Worm (Caenorhabditis elegans): ENCODE measurements around the gene nlp-3.
A peak's percentile ranks its signal among the peaks of the same experiment; 100 is the strongest.

nlp-3 gene

DNA sequence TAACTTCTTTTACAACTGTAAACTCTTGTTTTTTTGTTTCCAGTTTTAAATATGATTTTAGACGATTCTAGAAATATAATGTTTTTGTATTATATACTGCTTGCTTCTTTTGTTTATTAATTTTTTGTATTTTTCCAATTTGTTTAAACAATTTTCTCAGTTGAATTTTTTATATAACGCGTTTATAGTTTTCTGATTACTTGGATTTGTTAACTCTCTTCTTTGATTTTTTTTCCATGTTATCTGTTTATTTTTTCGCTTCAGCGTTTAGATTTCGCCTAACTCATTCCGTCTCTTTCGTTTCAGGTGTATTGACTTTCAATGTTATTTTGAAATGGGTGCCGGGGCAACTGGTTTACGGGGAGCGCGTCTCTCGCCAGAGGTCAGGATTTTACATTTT lies 12.7 kb upstream of the nlp-3 start, which contains the start of gene gpa-6:
Gene gpa-6 (plus strand): TSS at position 301 of the 400 bp plus-strand sequence.
- no peak for TF ChIP-seq cog-1 (tag; optimal IDR thresholded peaks at IDR 0.05)
- TF ChIP-seq tab-1 (GFP tag; IDR thresholded peaks at IDR 0.05): no peak
- TF ChIP-seq ztf-23 (GFP tag; IDR thresholded peaks at IDR 0.05): no peak
- no peak for TF ChIP-seq ref-1 (GFP tag; conservative IDR thresholded peaks at IDR 0.05)
- TF ChIP-seq flt-1 (GFP tag; IDR thresholded peaks at IDR 0.05): no peak
- TF ChIP-seq T22C8.4 (GFP tag; IDR thresholded peaks at IDR 0.05): no peak
- TF ChIP-seq klf-2 (GFP tag; conservative IDR thresholded peaks at IDR 0.05): no peak
- no peak for TF ChIP-seq med-1 (GFP tag; optimal IDR thresholded peaks at IDR 0.05; ENCODE audit: insufficient read depth)

DNA sequence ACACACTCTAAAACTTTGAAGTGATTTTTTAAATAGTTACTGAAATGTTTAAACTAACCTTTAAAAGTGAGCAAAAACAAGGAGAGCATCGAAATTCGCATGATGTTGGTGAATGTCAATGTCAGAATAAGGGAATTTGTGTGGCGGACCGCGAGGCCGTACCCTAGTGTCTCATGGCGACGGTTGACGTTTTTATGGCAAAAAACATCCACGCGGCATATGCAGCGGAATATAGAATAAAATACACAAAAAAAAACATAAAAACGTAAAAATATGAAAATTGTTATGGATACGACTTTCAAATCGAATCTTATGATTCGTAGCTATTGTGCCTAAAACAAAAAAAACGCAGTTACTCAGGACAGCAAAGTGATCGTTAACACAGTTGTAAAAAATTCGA lies 11.6 kb upstream of the nlp-3 start, which contains the start of gene cwp-5:
Gene cwp-5 (minus strand): TSS at position 101 of the 400 bp plus-strand sequence.
- TF ChIP-seq klf-2 (GFP tag; conservative IDR thresholded peaks at IDR 0.05) (no peak), med-1 (GFP tag; optimal IDR thresholded peaks at IDR 0.05; ENCODE audit: insufficient read depth) (no peak), flt-1 (GFP tag; IDR thresholded peaks at IDR 0.05) (no peak), tab-1 (GFP tag; IDR thresholded peaks at IDR 0.05) (no peak), ztf-23 (GFP tag; IDR thresholded peaks at IDR 0.05) (no peak), T22C8.4 (GFP tag; IDR thresholded peaks at IDR 0.05) (no peak), ref-1 (GFP tag; conservative IDR thresholded peaks at IDR 0.05) (no peak), cog-1 (tag; optimal IDR thresholded peaks at IDR 0.05) (no peak)

DNA sequence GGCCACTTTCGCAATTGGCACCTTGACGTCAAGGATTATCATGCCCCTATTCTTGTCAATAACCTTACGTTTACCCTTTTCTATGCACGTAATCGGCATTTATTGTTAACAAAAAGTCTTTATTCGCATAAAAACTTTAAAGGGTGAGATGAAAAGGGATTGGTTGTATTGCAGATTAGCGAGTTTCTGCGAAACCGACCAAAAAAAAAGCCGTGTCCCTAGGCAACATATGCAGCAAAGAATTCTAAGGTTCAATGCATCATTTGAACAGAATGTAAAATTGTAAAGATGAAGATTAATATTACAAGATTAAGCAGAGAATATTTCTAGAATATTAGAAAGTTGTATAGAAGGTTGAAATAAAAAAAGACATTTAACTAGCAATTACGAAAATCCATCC lies 3.8 kb upstream of the nlp-3 start:
- TF ChIP-seq tab-1 (GFP tag; IDR thresholded peaks at IDR 0.05): no peak

DNA sequence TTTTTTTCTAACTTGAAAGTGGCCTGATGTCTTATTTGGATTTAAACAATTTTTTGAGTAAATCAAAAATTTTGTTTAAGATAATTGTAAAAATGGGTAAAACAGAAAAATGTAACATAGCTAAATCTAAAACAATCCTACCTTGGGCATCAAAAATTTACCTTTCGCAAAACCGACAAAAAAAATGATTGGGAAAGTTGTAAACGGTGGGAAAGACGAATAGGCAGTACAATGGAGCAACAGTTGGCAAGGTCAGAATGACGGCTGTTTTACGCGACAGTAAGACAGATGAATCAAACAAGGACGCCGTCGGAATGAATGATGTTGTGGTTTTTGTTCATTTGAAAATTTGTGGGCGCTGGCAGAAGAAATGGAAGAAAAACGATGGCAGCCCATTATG lies 3.8 kb downstream of the nlp-3 start:
- no peak for TF ChIP-seq ztf-23 (GFP tag; IDR thresholded peaks at IDR 0.05)
- TF ChIP-seq klf-2 (GFP tag; conservative IDR thresholded peaks at IDR 0.05): no peak
- TF ChIP-seq tab-1 (GFP tag; IDR thresholded peaks at IDR 0.05): no peak
- TF ChIP-seq flt-1 (GFP tag; IDR thresholded peaks at IDR 0.05): no peak
- no peak for TF ChIP-seq cog-1 (tag; optimal IDR thresholded peaks at IDR 0.05)
- no peak for TF ChIP-seq med-1 (GFP tag; optimal IDR thresholded peaks at IDR 0.05; ENCODE audit: insufficient read depth)
- no peak for TF ChIP-seq ztf-29 (GFP tag; IDR thresholded peaks at IDR 0.05)
- no peak for TF ChIP-seq T22C8.4 (GFP tag; IDR thresholded peaks at IDR 0.05)
- TF ChIP-seq ref-1 (GFP tag; conservative IDR thresholded peaks at IDR 0.05): no peak

DNA sequence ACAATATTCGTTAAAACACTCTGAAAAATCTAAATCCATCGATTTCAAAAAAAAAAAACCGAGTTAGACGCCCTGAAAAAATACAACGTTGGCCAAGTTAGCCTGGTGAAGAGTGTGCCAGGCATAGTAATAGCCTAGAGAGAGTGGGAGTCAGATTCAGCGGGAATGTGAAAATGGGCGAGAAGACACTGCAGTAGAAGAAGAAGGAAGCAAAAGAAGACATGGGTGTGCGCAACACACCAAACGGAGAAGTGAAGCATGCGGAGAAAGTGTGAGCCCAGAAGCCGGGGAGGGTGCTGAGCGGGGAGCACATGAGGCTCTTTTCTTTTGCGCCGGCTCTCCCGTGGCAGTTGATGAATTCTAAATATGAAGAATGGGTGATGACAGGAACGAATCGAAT lies 7.0 kb downstream of the nlp-3 start:
- no peak for TF ChIP-seq ztf-29 (GFP tag; IDR thresholded peaks at IDR 0.05)
- no peak for TF ChIP-seq cog-1 (tag; optimal IDR thresholded peaks at IDR 0.05)
- no peak for TF ChIP-seq ref-1 (GFP tag; conservative IDR thresholded peaks at IDR 0.05)
- TF ChIP-seq med-1 (GFP tag; optimal IDR thresholded peaks at IDR 0.05; ENCODE audit: insufficient read depth): no peak
- no peak for TF ChIP-seq flt-1 (GFP tag; IDR thresholded peaks at IDR 0.05)
- no peak for TF ChIP-seq T22C8.4 (GFP tag; IDR thresholded peaks at IDR 0.05)
- no peak for TF ChIP-seq klf-2 (GFP tag; conservative IDR thresholded peaks at IDR 0.05)
- no peak for TF ChIP-seq tab-1 (GFP tag; IDR thresholded peaks at IDR 0.05)
- TF ChIP-seq ztf-23 (GFP tag; IDR thresholded peaks at IDR 0.05): no peak

DNA sequence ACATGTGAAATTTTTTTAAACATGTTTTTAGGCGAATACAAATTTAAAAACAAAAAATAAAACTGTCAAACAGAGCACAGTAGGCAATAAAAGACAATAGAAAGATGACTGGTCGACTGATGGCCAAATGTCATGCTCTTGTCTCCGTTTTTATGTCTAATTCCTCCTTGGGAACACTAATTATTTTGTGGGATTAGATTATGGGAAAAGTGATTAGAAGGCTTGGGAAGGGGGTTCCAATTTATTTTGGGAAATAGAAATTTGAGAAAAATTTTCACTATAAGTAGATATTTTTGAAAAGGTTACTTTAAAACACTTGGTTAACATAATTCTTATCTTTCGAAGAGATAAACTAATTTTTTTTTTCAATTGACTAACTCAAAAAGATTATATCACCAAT lies 7.4 kb downstream of the nlp-3 start:
- TF ChIP-seq tab-1 (GFP tag; IDR thresholded peaks at IDR 0.05) (no peak), klf-2 (GFP tag; conservative IDR thresholded peaks at IDR 0.05) (no peak), ztf-23 (GFP tag; IDR thresholded peaks at IDR 0.05) (no peak), ref-1 (GFP tag; conservative IDR thresholded peaks at IDR 0.05) (no peak)

DNA sequence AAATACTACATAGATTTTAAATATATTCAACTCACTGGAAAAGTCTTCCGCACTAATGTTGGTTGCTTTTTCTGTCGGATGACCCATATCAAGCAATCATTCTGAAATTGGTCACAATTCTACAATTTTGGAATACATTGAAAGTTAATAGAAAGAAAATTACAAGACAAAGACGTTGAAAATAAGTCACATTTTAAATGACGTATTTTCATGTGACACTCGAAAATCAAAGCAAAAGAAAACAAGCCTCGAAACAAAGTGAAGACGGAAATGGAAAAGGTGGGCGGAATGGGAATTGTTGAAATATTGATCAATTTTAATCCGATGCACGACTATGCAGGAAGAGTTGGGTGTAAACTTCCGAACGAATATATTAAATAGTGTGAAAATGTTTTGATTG lies 8.3 kb downstream of the nlp-3 start, which contains the start of gene mob-2:
Gene mob-2 (minus strand): TSS at position 101 of the 400 bp plus-strand sequence.
- TF ChIP-seq ztf-23 (GFP tag; IDR thresholded peaks at IDR 0.05) (no peak), ztf-29 (GFP tag; IDR thresholded peaks at IDR 0.05) (no peak), ref-1 (GFP tag; conservative IDR thresholded peaks at IDR 0.05) (no peak), flt-1 (GFP tag; IDR thresholded peaks at IDR 0.05) (no peak), tab-1 (GFP tag; IDR thresholded peaks at IDR 0.05) (no peak), T22C8.4 (GFP tag; IDR thresholded peaks at IDR 0.05) (no peak), cog-1 (tag; optimal IDR thresholded peaks at IDR 0.05) (no peak), med-1 (GFP tag; optimal IDR thresholded peaks at IDR 0.05; ENCODE audit: insufficient read depth) (no peak), klf-2 (GFP tag; conservative IDR thresholded peaks at IDR 0.05) (no peak)

DNA sequence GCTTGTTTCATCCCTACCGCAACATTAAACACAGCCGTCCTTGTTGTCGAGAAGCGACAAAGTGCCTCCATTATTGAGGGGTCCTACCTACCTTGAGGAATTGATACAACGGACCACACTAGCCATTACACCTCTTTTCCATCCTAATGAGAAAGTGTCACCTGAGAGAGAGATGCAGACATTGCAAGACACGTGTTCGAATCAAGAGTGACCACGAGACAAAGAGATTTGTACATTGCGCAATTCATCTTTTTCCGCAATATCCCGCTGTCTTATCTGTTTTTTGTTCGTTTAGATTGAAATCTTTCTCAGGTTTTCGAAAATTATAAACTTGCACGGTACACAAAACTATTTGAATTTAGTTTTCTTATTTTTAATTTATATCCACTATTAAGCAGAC lies 9.1 kb downstream of the nlp-3 start:
- TF ChIP-seq cog-1 (tag; optimal IDR thresholded peaks at IDR 0.05) (peak; percentile 88), tab-1 (GFP tag; IDR thresholded peaks at IDR 0.05) (no peak)

DNA sequence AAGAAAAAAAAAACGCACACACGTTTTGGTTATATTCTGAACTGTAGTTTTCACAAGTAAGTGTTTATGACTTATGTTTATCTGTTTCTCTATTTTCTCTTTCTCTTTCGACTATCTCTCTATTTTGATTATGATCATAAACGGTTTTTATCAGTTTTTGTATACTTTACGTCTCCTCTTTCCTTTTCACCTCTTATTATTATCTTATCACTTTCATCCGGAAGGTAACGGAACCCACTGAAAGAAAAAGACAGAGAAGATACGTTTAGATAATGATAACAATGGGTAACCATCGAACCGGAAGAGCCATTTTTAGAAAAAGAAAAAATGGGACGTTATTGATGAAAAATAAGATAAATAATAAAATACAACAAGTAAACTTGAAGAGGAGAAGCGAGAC lies 12.6 kb downstream of the nlp-3 start:
- TF ChIP-seq klf-2 (GFP tag; conservative IDR thresholded peaks at IDR 0.05) (no peak), ref-1 (GFP tag; conservative IDR thresholded peaks at IDR 0.05) (no peak), flt-1 (GFP tag; IDR thresholded peaks at IDR 0.05) (no peak), med-1 (GFP tag; optimal IDR thresholded peaks at IDR 0.05; ENCODE audit: insufficient read depth) (no peak), cog-1 (tag; optimal IDR thresholded peaks at IDR 0.05) (no peak), ztf-29 (GFP tag; IDR thresholded peaks at IDR 0.05) (no peak), T22C8.4 (GFP tag; IDR thresholded peaks at IDR 0.05) (no peak), ztf-23 (GFP tag; IDR thresholded peaks at IDR 0.05) (no peak), tab-1 (GFP tag; IDR thresholded peaks at IDR 0.05) (no peak)

DNA sequence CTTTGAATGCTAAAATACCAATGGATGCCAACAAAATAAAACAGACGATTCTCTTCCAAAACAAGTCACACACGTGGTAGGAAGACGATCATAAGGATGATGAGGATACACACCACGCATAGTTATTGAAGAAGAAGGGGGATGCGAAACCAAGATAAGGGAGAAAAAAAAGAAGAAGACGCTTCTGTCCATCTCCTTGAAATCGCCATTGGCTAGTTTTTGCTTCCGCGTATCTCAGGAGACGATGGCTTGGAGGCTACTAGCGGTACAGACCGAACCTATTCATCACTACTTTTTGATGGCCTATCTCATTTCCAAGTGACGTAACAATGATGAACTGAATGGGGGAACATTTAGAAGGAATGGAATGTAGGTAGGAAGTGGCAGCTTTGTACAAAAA lies 13.9 kb downstream of the nlp-3 start:
- TF ChIP-seq med-1 (GFP tag; optimal IDR thresholded peaks at IDR 0.05; ENCODE audit: insufficient read depth) (no peak), cog-1 (tag; optimal IDR thresholded peaks at IDR 0.05) (no peak), ref-1 (GFP tag; conservative IDR thresholded peaks at IDR 0.05) (no peak), flt-1 (GFP tag; IDR thresholded peaks at IDR 0.05) (no peak), T22C8.4 (GFP tag; IDR thresholded peaks at IDR 0.05) (no peak), klf-2 (GFP tag; conservative IDR thresholded peaks at IDR 0.05) (no peak), ztf-23 (GFP tag; IDR thresholded peaks at IDR 0.05) (no peak), ztf-29 (GFP tag; IDR thresholded peaks at IDR 0.05) (no peak), tab-1 (GFP tag; IDR thresholded peaks at IDR 0.05) (no peak)

DNA sequence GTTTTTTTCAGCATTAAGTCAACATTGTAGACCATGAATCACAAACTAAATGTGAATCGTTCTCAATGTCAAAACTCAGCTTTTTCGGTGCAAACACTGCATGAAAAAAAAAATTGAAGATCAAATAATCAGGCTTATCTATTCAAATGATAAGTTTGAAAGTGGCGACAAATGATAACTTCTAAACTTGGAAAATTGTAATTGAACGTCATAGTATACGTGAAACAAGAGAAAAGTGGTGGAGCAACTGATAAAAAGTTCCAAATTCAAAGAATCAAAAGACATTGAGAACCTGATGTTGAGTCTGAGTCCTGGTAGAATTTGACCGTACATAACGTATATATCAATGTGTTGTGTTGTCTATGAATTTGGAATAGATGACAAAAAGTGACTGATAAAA lies 15.1 kb downstream of the nlp-3 start:
- TF ChIP-seq ztf-23 (GFP tag; IDR thresholded peaks at IDR 0.05) (no peak), klf-2 (GFP tag; conservative IDR thresholded peaks at IDR 0.05) (no peak), T22C8.4 (GFP tag; IDR thresholded peaks at IDR 0.05) (no peak), flt-1 (GFP tag; IDR thresholded peaks at IDR 0.05) (no peak), cog-1 (tag; optimal IDR thresholded peaks at IDR 0.05) (no peak), med-1 (GFP tag; optimal IDR thresholded peaks at IDR 0.05; ENCODE audit: insufficient read depth) (no peak), ztf-29 (GFP tag; IDR thresholded peaks at IDR 0.05) (no peak), tab-1 (GFP tag; IDR thresholded peaks at IDR 0.05) (no peak)
